Worm (Caenorhabditis elegans) whole organism, late embryonic: ENCODE results near the gene M03F8.7.

ENCODE experiments used
- F13H6.1 ChIP-seq: sonication (generic microtip); optimal IDR thresholded peaks from 2 replicates; lab custom pipeline; 2016; ENCODE audit warnings: missing genetic modification characterization, missing compliant biosample characterization
- Y22D7AL.16 ChIP-seq: sonication (generic microtip); optimal IDR thresholded peaks from 2 replicates; lab custom pipeline; 2016; ENCODE audit warnings: missing genetic modification characterization, missing compliant biosample characterization
- ama-1 ChIP-seq: fragments of 150-350 bp; optimal IDR thresholded peaks from 2 replicates; lab custom pipeline; 2014
- ceh-30 ChIP-seq: fragments of 150-350 bp; optimal IDR thresholded peaks from 2 replicates; lab custom pipeline; 2014; ENCODE audit warnings: missing biosample characterization, missing genetic modification characterization
- ceh-48 ChIP-seq: sonication (generic microtip); optimal IDR thresholded peaks from 2 replicates; lab custom pipeline; 2016; ENCODE audit warnings: missing genetic modification characterization, inconsistent platforms, missing compliant biosample characterization
- ceh-9 ChIP-seq: sonication (generic microtip); optimal IDR thresholded peaks from 2 replicates; lab custom pipeline; 2016; ENCODE audit warnings: mild to moderate bottlenecking, missing genetic modification characterization, inconsistent platforms, missing compliant biosample characterization
- elt-2 ChIP-seq: sonication (generic microtip); optimal IDR thresholded peaks from 2 replicates; lab custom pipeline; 2016; ENCODE audit warnings: missing genetic modification reagents, missing genetic modification characterization, missing compliant biosample characterization
- hlh-30 ChIP-seq: sonication (generic microtip); optimal IDR thresholded peaks from 2 replicates; lab custom pipeline; 2017; ENCODE audit warnings: antibody characterized with exemption, missing genetic modification characterization, missing compliant biosample characterization; ENCODE audit not compliant: insufficient read depth
- hlh-8 ChIP-seq: sonication (generic microtip); optimal IDR thresholded peaks from 2 replicates; lab custom pipeline; 2016; ENCODE audit warnings: missing genotype, missing genetic modification characterization, missing compliant biosample characterization
- mec-3 ChIP-seq: sonication (generic microtip); optimal IDR thresholded peaks from 2 replicates; lab custom pipeline; 2016; ENCODE audit warnings: borderline replicate concordance, missing genetic modification characterization, missing compliant biosample characterization
- pha-2 ChIP-seq: sonication (generic microtip); optimal IDR thresholded peaks from 2 replicates; lab custom pipeline; 2017; ENCODE audit warnings: mild to moderate bottlenecking, missing genetic modification characterization, missing compliant biosample characterization
- pqm-1 ChIP-seq: sonication (generic microtip); optimal IDR thresholded peaks from 2 replicates; lab custom pipeline; 2016; ENCODE audit warnings: missing genetic modification characterization, missing compliant biosample characterization
- sox-4 ChIP-seq: sonication (generic microtip); optimal IDR thresholded peaks from 2 replicates; lab custom pipeline; 2017; ENCODE audit warnings: mild to moderate bottlenecking, missing genetic modification characterization, inconsistent platforms, missing compliant biosample characterization
- syd-9 ChIP-seq: sonication (generic microtip); optimal IDR thresholded peaks from 2 replicates; lab custom pipeline; 2016; ENCODE audit warnings: mild to moderate bottlenecking, missing genetic modification characterization, moderate library complexity, missing compliant biosample characterization

- no peak for TF ChIP-seq ceh-9
- no peak for TF ChIP-seq pqm-1 (tag; lab: Kevin White, UChicago)
- TF ChIP-seq mec-3, result no peak
- TF ChIP-seq elt-2 (tag; lab: Kevin White, UChicago), result no peak
- TF ChIP-seq Y22D7AL.16 (tag; lab: Kevin White, UChicago), result no peak
- TF ChIP-seq hlh-8, result no peak
- no peak for TF ChIP-seq ceh-48 (tag; lab: Kevin White, UChicago)
- no peak for TF ChIP-seq pha-2
- no peak for TF ChIP-seq F13H6.1
- no peak for TF ChIP-seq ama-1 (lab: Kevin White, UChicago)
- TF ChIP-seq syd-9 (tag; lab: Kevin White, UChicago), result no peak
- no peak for TF ChIP-seq hlh-30
- no peak for TF ChIP-seq ceh-30 (tag; lab: Kevin White, UChicago)
- TF ChIP-seq sox-4 (tag; lab: Kevin White, UChicago), result no peak
These were observed 2.8 kb downstream of the M03F8.7 start, which contains the start of gene syf-3 for ce11 chrV:5939503-5940072.
